Worm (Caenorhabditis elegans) whole organism, L4/young adult: ENCODE results near the gene hlh-29.

Experiments used
- W03F9.2 ChIP-seq: fragments of 150-350 bp; optimal IDR thresholded peaks from 2 replicates; lab custom pipeline; 2014; ENCODE audit warnings: missing biosample characterization, missing genetic modification characterization
- him-1 ChIP-seq: sonication (generic microtip); optimal IDR thresholded peaks from 2 replicates; lab custom pipeline; 2016; ENCODE audit warnings: missing genotype, missing genetic modification reagents, missing genetic modification characterization, missing compliant biosample characterization

- TF ChIP-seq W03F9.2 (tag; lab: Kevin White, UChicago) (no peak), him-1 (no peak)
Observed at ce11 chrX:17579779-17580178, 31.3 kb upstream of the hlh-29 start, which contains the start of gene frpr-7.
